Fruit fly (Drosophila melanogaster) whole organism, embryonic: ENCODE results near the gene lectin-33A.

Source experiments
- Ada2b ChIP-seq: fragments of 200-800 bp; sonication (Bioruptor generic); IDR thresholded peaks from 2 replicates; pipeline ENCODE4 v1.3.6; 2022; ENCODE audit warnings: missing biosample characterization, missing genetic modification characterization
- CG12155 ChIP-seq: fragments of 200-800 bp; sonication (Bioruptor generic); optimal IDR thresholded peaks from 3 replicates; lab custom pipeline; 2016; ENCODE audit warnings: missing biosample characterization, missing genetic modification characterization
- CG13775 ChIP-seq: fragments of 200-800 bp; sonication (Bioruptor generic); optimal IDR thresholded peaks from 3 replicates; lab custom pipeline; 2017; ENCODE audit warnings: missing biosample characterization, mild to moderate bottlenecking, missing genetic modification characterization
- CG1602 ChIP-seq: fragments of 200-800 bp; sonication (Bioruptor generic); optimal IDR thresholded peaks from 3 replicates; lab custom pipeline; 2016; ENCODE audit warnings: missing biosample characterization, missing genetic modification characterization
- CG1792 ChIP-seq: fragments of 200-800 bp; sonication (Bioruptor generic); optimal IDR thresholded peaks from 2 replicates; lab custom pipeline; 2016; ENCODE audit warnings: missing biosample characterization, missing genetic modification characterization
- CG18764 ChIP-seq: fragments of 200-800 bp; sonication (Bioruptor generic); optimal IDR thresholded peaks from 3 replicates; lab custom pipeline; 2016; ENCODE audit warnings: missing biosample characterization, missing genetic modification characterization
- CG2129 ChIP-seq: fragments of 200-800 bp; sonication (Bioruptor generic); IDR thresholded peaks from 2 replicates; pipeline ENCODE4 v1.3.6; 2022; ENCODE audit warnings: missing biosample characterization, missing genetic modification characterization; ENCODE audit not compliant: partially characterized antibody
- CG2678 ChIP-seq: fragments of 200-800 bp; sonication (Bioruptor generic); optimal IDR thresholded peaks from 3 replicates; lab custom pipeline; 2019; ENCODE audit warnings: missing biosample characterization, mild to moderate bottlenecking, missing genetic modification characterization, moderate library complexity
- CG30403 ChIP-seq: fragments of 200-800 bp; sonication (Bioruptor generic); optimal IDR thresholded peaks from 3 replicates; lab custom pipeline; 2016; ENCODE audit warnings: missing biosample characterization, missing genetic modification characterization
- CG31388 ChIP-seq: fragments of 200-800 bp; sonication (Bioruptor generic); optimal IDR thresholded peaks from 2 replicates; lab custom pipeline; 2016; ENCODE audit warnings: missing biosample characterization, missing genetic modification characterization
- CG3163 ChIP-seq: fragments of 200-800 bp; sonication (Bioruptor generic); optimal IDR thresholded peaks from 3 replicates; lab custom pipeline; 2016; ENCODE audit warnings: missing biosample characterization, missing genetic modification characterization
- CG32532 ChIP-seq: fragments of 200-800 bp; sonication (Bioruptor generic); IDR thresholded peaks from 2 replicates; pipeline ENCODE4 v1.3.6; 2022; ENCODE audit warnings: missing biosample characterization, missing genetic modification characterization
- CG33213 ChIP-seq: fragments of 200-800 bp; sonication (Bioruptor generic); optimal IDR thresholded peaks from 3 replicates; lab custom pipeline; 2016; ENCODE audit warnings: missing biosample characterization, missing genetic modification characterization
- CG4282 ChIP-seq: fragments of 200-800 bp; sonication (Bioruptor generic); optimal IDR thresholded peaks from 2 replicates; lab custom pipeline; 2016; ENCODE audit warnings: missing biosample characterization, missing genetic modification characterization
- CG4617 ChIP-seq: fragments of 200-800 bp; sonication (Bioruptor generic); optimal IDR thresholded peaks from 3 replicates; lab custom pipeline; 2016; ENCODE audit warnings: missing biosample characterization, missing genetic modification characterization, borderline replicate concordance
- CG4820 ChIP-seq: fragments of 200-800 bp; sonication (Bioruptor generic); optimal IDR thresholded peaks from 3 replicates; lab custom pipeline; 2016; ENCODE audit warnings: missing biosample characterization, missing genetic modification characterization
- CG5245 ChIP-seq: fragments of 200-800 bp; sonication (Bioruptor generic); optimal IDR thresholded peaks from 3 replicates; lab custom pipeline; 2016; ENCODE audit warnings: missing biosample characterization, missing genetic modification characterization
- CG7745 ChIP-seq: fragments of 200-800 bp; sonication (Bioruptor generic); optimal IDR thresholded peaks from 2 replicates; lab custom pipeline; 2018; ENCODE audit warnings: missing biosample characterization, mild to moderate bottlenecking, missing genetic modification characterization, moderate library complexity
- CG7928 ChIP-seq: fragments of 200-800 bp; sonication (Bioruptor generic); optimal IDR thresholded peaks from 2 replicates; lab custom pipeline; 2017; ENCODE audit warnings: missing biosample characterization, mild to moderate bottlenecking, missing genetic modification characterization
- CG8290 ChIP-seq, 3 experiments: fragments of 200-800 bp; sonication (Bioruptor generic); optimal IDR thresholded peaks; 2 replicates each; lab custom pipeline; 2016 to 2019; ENCODE audit warnings: missing biosample characterization in 3 of 3, missing genetic modification characterization in 3 of 3, mild to moderate bottlenecking in 2 of 3, moderate library complexity in 1 of 3
- CG8924 ChIP-seq: fragments of 200-800 bp; optimal IDR thresholded peaks from 3 replicates; lab custom pipeline; 2019; ENCODE audit warnings: missing biosample characterization, mild to moderate bottlenecking, missing genetic modification characterization, moderate library complexity
- CG9797 ChIP-seq: fragments of 200-800 bp; sonication (Bioruptor generic); optimal IDR thresholded peaks from 3 replicates; lab custom pipeline; 2018; ENCODE audit warnings: missing biosample characterization, mild to moderate bottlenecking, missing genetic modification characterization
- Ets65A ChIP-seq: fragments of 200-800 bp; sonication (Bioruptor generic); peaks from one replicate; lab custom pipeline; 2016; ENCODE audit warnings: missing biosample characterization, missing genetic modification characterization
- HLH4C ChIP-seq: fragments of 200-800 bp; sonication (Bioruptor generic); IDR thresholded peaks from 3 replicates; pipeline ENCODE4 v1.3.6; 2022; ENCODE audit warnings: missing biosample characterization, missing genetic modification characterization; ENCODE audit not compliant: partially characterized antibody
- MTF-1 ChIP-seq: fragments of 200-800 bp; sonication (Bioruptor generic); optimal IDR thresholded peaks from 2 replicates; lab custom pipeline; 2018; ENCODE audit warnings: missing biosample characterization, mild to moderate bottlenecking, missing genetic modification characterization, borderline replicate concordance
- Mad ChIP-seq: fragments of 200-800 bp; sonication (Bioruptor generic); optimal IDR thresholded peaks from 2 replicates; lab custom pipeline; 2016; ENCODE audit warnings: missing biosample characterization, missing genetic modification characterization
- Myb ChIP-seq: fragments of 200-800 bp; sonication (Bioruptor generic); optimal IDR thresholded peaks from 2 replicates; lab custom pipeline; 2016; ENCODE audit warnings: missing biosample characterization, missing genetic modification characterization
- NC2β ChIP-seq: fragments of 200-800 bp; sonication (Bioruptor generic); optimal IDR thresholded peaks from 2 replicates; lab custom pipeline; 2016; ENCODE audit warnings: missing biosample characterization, missing genetic modification characterization
- NK7.1 ChIP-seq: fragments of 200-800 bp; sonication (Bioruptor generic); optimal IDR thresholded peaks from 3 replicates; lab custom pipeline; 2016; ENCODE audit warnings: missing biosample characterization, missing genetic modification characterization
- Oaz ChIP-seq: fragments of 200-800 bp; sonication (Bioruptor generic); IDR thresholded peaks from 2 replicates; pipeline ENCODE4 v1.3.6; 2022; ENCODE audit warnings: missing biosample characterization, missing genetic modification characterization
- Opbp ChIP-seq: fragments of 200-800 bp; sonication (Bioruptor generic); IDR thresholded peaks from 3 replicates; pipeline ENCODE4 v1.3.6; 2022; ENCODE audit warnings: missing biosample characterization, missing genetic modification characterization; ENCODE audit not compliant: partially characterized antibody
- Taf1 ChIP-seq: fragments of 200-800 bp; sonication (Bioruptor generic); IDR thresholded peaks from 2 replicates; pipeline ENCODE4 v1.3.6; 2022; ENCODE audit warnings: missing biosample characterization, missing genetic modification characterization
- ab ChIP-seq: fragments of 200-800 bp; sonication (Bioruptor generic); optimal IDR thresholded peaks from 2 replicates; lab custom pipeline; 2016; ENCODE audit warnings: missing biosample characterization, missing genetic modification characterization
- aop ChIP-seq: fragments of 200-800 bp; sonication (Bioruptor generic); IDR thresholded peaks from 2 replicates; pipeline ENCODE4 v1.3.6; 2022; ENCODE audit warnings: missing biosample characterization, missing genetic modification characterization
- cad ChIP-seq: fragments of >200 bp; optimal IDR thresholded peaks from 2 replicates; lab custom pipeline; 2017; ENCODE audit warnings: missing biosample characterization, missing genetic modification characterization
- dpn ChIP-seq, 2 experiments: fragments of 200-800 bp; sonication (Bioruptor generic); optimal IDR thresholded peaks; 3 replicates each; lab custom pipeline; 2016; ENCODE audit warnings: missing biosample characterization in 2 of 2, missing genetic modification characterization in 2 of 2
- gcm ChIP-seq: fragments of 200-800 bp; sonication (Bioruptor generic); optimal IDR thresholded peaks from 2 replicates; lab custom pipeline; 2019; ENCODE audit warnings: missing biosample characterization, mild to moderate bottlenecking, missing genetic modification characterization, moderate library complexity
- gcm2 ChIP-seq: fragments of 200-800 bp; sonication (Bioruptor generic); optimal IDR thresholded peaks from 2 replicates; lab custom pipeline; 2016; ENCODE audit warnings: missing biosample characterization, missing genetic modification characterization
- hbn ChIP-seq: fragments of 200-800 bp; sonication (Bioruptor generic); IDR thresholded peaks from 2 replicates; pipeline ENCODE4 v1.3.6; 2022; ENCODE audit warnings: missing biosample characterization, missing genetic modification characterization; ENCODE audit not compliant: partially characterized antibody
- luna ChIP-seq: fragments of 200-800 bp; sonication (Bioruptor generic); optimal IDR thresholded peaks from 2 replicates; lab custom pipeline; 2016; ENCODE audit warnings: missing biosample characterization, missing genetic modification characterization
- mam ChIP-seq: fragments of 200-800 bp; sonication (Bioruptor generic); optimal IDR thresholded peaks from 3 replicates; lab custom pipeline; 2016; ENCODE audit warnings: missing biosample characterization, missing genetic modification characterization
- mirr ChIP-seq: fragments of 200-800 bp; sonication (Bioruptor generic); optimal IDR thresholded peaks from 3 replicates; lab custom pipeline; 2018; ENCODE audit warnings: missing biosample characterization, mild to moderate bottlenecking, missing genetic modification characterization
- otp ChIP-seq: fragments of 200-800 bp; sonication (Bioruptor generic); IDR thresholded peaks from 3 replicates; pipeline ENCODE4, ENCODE4 v1.3.6; 2022; ENCODE audit warnings: missing biosample characterization, missing genetic modification characterization
- pb ChIP-seq: fragments of 200-800 bp; sonication (Bioruptor generic); optimal IDR thresholded peaks from 3 replicates; lab custom pipeline; 2016; ENCODE audit warnings: missing biosample characterization, missing genetic modification characterization
- phol ChIP-seq: fragments of 200-800 bp; sonication (Bioruptor generic); optimal IDR thresholded peaks from 3 replicates; lab custom pipeline; 2018; ENCODE audit warnings: missing biosample characterization, mild to moderate bottlenecking, missing genetic modification characterization, moderate library complexity
- repo ChIP-seq: fragments of 200-800 bp; sonication (Bioruptor generic); optimal IDR thresholded peaks from 2 replicates; lab custom pipeline; 2016; ENCODE audit warnings: missing biosample characterization, missing genetic modification characterization
- tgo ChIP-seq: fragments of 200-800 bp; sonication (Bioruptor generic); IDR thresholded peaks from 3 replicates; pipeline ENCODE4 v1.3.6; 2022; ENCODE audit warnings: missing biosample characterization, missing genetic modification characterization
- trem ChIP-seq: fragments of 200-800 bp; optimal IDR thresholded peaks from 3 replicates; lab custom pipeline; 2019; ENCODE audit warnings: missing biosample characterization, mild to moderate bottlenecking, missing genetic modification characterization, moderate library complexity
- unc-4 ChIP-seq: fragments of 200-800 bp; sonication (Bioruptor generic); IDR thresholded peaks from 2 replicates; pipeline ENCODE4 v1.3.6; 2022; ENCODE audit warnings: missing biosample characterization, missing genetic modification characterization; ENCODE audit not compliant: partially characterized antibody
- zen ChIP-seq: fragments of 200-800 bp; sonication (Bioruptor generic); optimal IDR thresholded peaks from 3 replicates; lab custom pipeline; 2018; ENCODE audit warnings: missing biosample characterization, mild to moderate bottlenecking, missing genetic modification characterization, moderate library complexity
- zfh2 ChIP-seq: fragments of 200-800 bp; sonication (Bioruptor generic); optimal IDR thresholded peaks from 2 replicates; lab custom pipeline; 2016; ENCODE audit warnings: missing biosample characterization, missing genetic modification characterization

Gene lectin-33A

dm6 chr2L:10987370-10987853 is 14.5 kb upstream of the lectin-33A start, which contains the start of the genes piwi and CG12253 (continued):
- TF ChIP-seq CG33213 (no peak), CG8290 (GFP tag; optimal IDR thresholded peaks at IDR 0.05; lab: Kevin White, UChicago) (peak; percentile 33), CG8290 (tag; optimal IDR thresholded peaks at IDR 0.05; lab: Kevin White, UChicago) (no peak), CG8924 (tag; lab: Kevin White, UChicago) (peak; percentile 89), CG9797 (GFP tag; lab: Kevin White, UChicago) (peak; percentile 31), phol (tag; lab: Kevin White, UChicago) (peak; percentile 80), ab (GFP tag; lab: Kevin White, UChicago) (no peak), CG13775 (GFP tag; lab: Kevin White, UChicago) (peak; percentile 86), Taf1 (GFP tag; lab: Robert Waterston, UW) (no peak), MTF-1 (no peak), CG31388 (GFP tag; lab: Kevin White, UChicago) (no peak), unc-4 (no peak), CG30403 (GFP tag; lab: Kevin White, UChicago) (peak; percentile 93), mam (GFP tag; lab: Kevin White, UChicago) (peak; percentile 25), luna (GFP tag; lab: Kevin White, UChicago) (no peak), NC2β (GFP tag; lab: Kevin White, UChicago) (no peak), CG2129 (no peak), cad (no peak), CG7745 (tag; lab: Kevin White, UChicago) (no peak), Ada2b (peak; percentile 49; the same call in 1 of the 2 replicates), CG5245 (GFP tag; lab: Kevin White, UChicago) (peak; percentile 7), CG12155 (GFP tag; lab: Kevin White, UChicago) (peak; percentile 69), CG4617 (GFP tag; lab: Kevin White, UChicago) (peak; percentile 27), Myb (GFP tag; lab: Kevin White, UChicago) (peak; percentile 34), repo (GFP tag; lab: Kevin White, UChicago) (no peak), aop (no peak), pb (GFP tag; lab: Kevin White, UChicago) (no peak), gcm (GFP tag; lab: Kevin White, UChicago) (no peak), HLH4C (GFP tag; lab: Robert Waterston, UW) (no peak), gcm2 (no peak), CG18764 (peak; percentile 90), otp (GFP tag; lab: Robert Waterston, UW) (no peak), trem (tag; lab: Kevin White, UChicago) (peak; percentile 44), hbn (GFP tag; lab: Robert Waterston, UW) (no peak), CG1792 (GFP tag; lab: Kevin White, UChicago) (no peak), mirr (GFP tag; lab: Kevin White, UChicago) (no peak), dpn (GFP tag; optimal IDR thresholded peaks at IDR 0.05; lab: Kevin White, UChicago) (peak; percentile 31 to 77), zen (tag; lab: Kevin White, UChicago) (peak; percentile 33), Ets65A (GFP tag; lab: Kevin White, UChicago) (peak; percentile 24), CG7928 (peak; percentile 1), CG32532 (GFP tag; lab: Robert Waterston, UW) (peak; percentile 54), CG2678 (tag; lab: Kevin White, UChicago) (no peak), Mad (GFP tag; lab: Kevin White, UChicago) (no peak), CG3163 (no peak), zfh2 (GFP tag; lab: Kevin White, UChicago) (peak; percentile 28), CG4282 (GFP tag; lab: Kevin White, UChicago) (no peak), Oaz (0 out of 2 replicates have a peak, but pooled peaks have one; percentile 39), CG1602 (GFP tag; lab: Kevin White, UChicago) (peak; percentile 79), tgo (GFP tag; lab: Robert Waterston, UW) (peak; percentile 91), Opbp (GFP tag; lab: Robert Waterston, UW) (no peak), NK7.1 (GFP tag; lab: Kevin White, UChicago) (no peak), CG4820 (GFP tag; lab: Kevin White, UChicago) (peak; percentile 14)
